Worm (Caenorhabditis elegans) whole organism, L1 larva: ENCODE measurements around the gene str-52.

Experiments
- C34B4.2 ChIP-seq: sonication (generic microtip); optimal IDR thresholded peaks from 2 replicates; lab custom pipeline; 2017; ENCODE audit warnings: mild to moderate bottlenecking, missing genetic modification characterization, missing compliant biosample characterization
- Y116A8C.19 ChIP-seq: sonication (generic microtip); optimal IDR thresholded peaks from 2 replicates; lab custom pipeline; 2016; ENCODE audit warnings: missing compliant biosample characterization, missing genetic modification characterization, borderline replicate concordance
- aha-1 ChIP-seq: fragments of 150-350 bp; optimal IDR thresholded peaks from 2 replicates; lab custom pipeline; 2014; ENCODE audit warnings: missing biosample characterization, missing genetic modification characterization
- alr-1 ChIP-seq: fragments of 200-800 bp; sonication (Bioruptor generic); optimal IDR thresholded peaks from 2 replicates; lab custom pipeline; 2018; ENCODE audit warnings: borderline replicate concordance, mild to moderate bottlenecking, missing genetic modification characterization, missing compliant biosample characterization
- aly-2 ChIP-seq: fragments of 150-350 bp; optimal IDR thresholded peaks from 2 replicates; lab custom pipeline; 2014; ENCODE audit warnings: missing biosample characterization, missing genetic modification characterization
- blmp-1 ChIP-seq: fragments of 150-350 bp; optimal IDR thresholded peaks from 2 replicates; lab custom pipeline; 2014; ENCODE audit warnings: missing biosample characterization, missing genetic modification characterization
- ceh-63 ChIP-seq: fragments of 200-800 bp; sonication (Bioruptor generic); optimal IDR thresholded peaks from 2 replicates; lab custom pipeline; 2018; ENCODE audit warnings: mild to moderate bottlenecking, missing genetic modification characterization, missing compliant biosample characterization
- ceh-82 ChIP-seq, 3 experiments: fragments of 150-350 bp in 1 of 3; sonication (generic microtip) in 2 of 3; optimal IDR thresholded peaks; 2 replicates each; lab custom pipeline; 2014 to 2017; ENCODE audit warnings: missing biosample characterization in 3 of 3, missing genetic modification characterization in 3 of 3
- ceh-90 ChIP-seq: sonication (generic microtip); optimal IDR thresholded peaks from 2 replicates; lab custom pipeline; 2016; ENCODE audit warnings: missing genetic modification characterization, missing compliant biosample characterization
- ces-1 ChIP-seq: fragments of 150-350 bp; optimal IDR thresholded peaks from 2 replicates; lab custom pipeline; 2014; ENCODE audit warnings: missing biosample characterization, missing genetic modification reagents, missing genetic modification characterization
- dpl-1 ChIP-seq, 3 experiments: fragments of 150-350 bp in 2 of 3; sonication (generic microtip) in 1 of 3; optimal IDR thresholded peaks; 2 replicates each; lab custom pipeline; 2014 to 2017; ENCODE audit warnings: missing biosample characterization in 3 of 3, missing genetic modification characterization in 3 of 3, missing genetic modification reagents in 3 of 3
- efl-1 ChIP-seq, 4 experiments: fragments of 150-350 bp; optimal IDR thresholded peaks in 3 of 4; peaks in 1 of 4; 1 replicate in 1 of 4; 2 replicates in 3 of 4; lab custom pipeline; 2014; ENCODE audit warnings: missing biosample characterization in 2 of 4, missing genetic modification characterization in 2 of 4, missing genetic modification reagents in 2 of 4
- efl-3 ChIP-seq: fragments of 200-800 bp; sonication (Bioruptor generic); optimal IDR thresholded peaks from 2 replicates; lab custom pipeline; 2018; ENCODE audit warnings: mild to moderate bottlenecking, missing genetic modification characterization, missing compliant biosample characterization
- elt-2 ChIP-seq: sonication (generic microtip); optimal IDR thresholded peaks from 2 replicates; lab custom pipeline; 2016; ENCODE audit warnings: missing genetic modification characterization, mild to moderate bottlenecking, inconsistent platforms, missing compliant biosample characterization, missing genetic modification reagents
- ets-5 ChIP-seq: fragments of 200-800 bp; sonication (Bioruptor generic); IDR thresholded peaks from 2 replicates; pipeline ENCODE4 v1.3.6; 2022; ENCODE audit warnings: missing genetic modification characterization, missing compliant biosample characterization
- fkh-4 ChIP-seq: sonication (generic microtip); optimal IDR thresholded peaks from 2 replicates; lab custom pipeline; 2016; ENCODE audit warnings: missing compliant biosample characterization, missing genetic modification characterization, borderline replicate concordance
- fkh-8 ChIP-seq: sonication (generic microtip); optimal IDR thresholded peaks from 2 replicates; lab custom pipeline; 2016; ENCODE audit warnings: mild to moderate bottlenecking, missing genetic modification characterization, missing compliant biosample characterization
- hlh-4 ChIP-seq: sonication (generic microtip); optimal IDR thresholded peaks from 2 replicates; lab custom pipeline; 2016; ENCODE audit warnings: mild to moderate bottlenecking, missing genetic modification characterization, missing compliant biosample characterization
- isw-1 ChIP-seq: fragments of 200-800 bp; sonication (Bioruptor generic); IDR thresholded peaks from 2 replicates; pipeline ENCODE4 v1.3.6; 2022; ENCODE audit warnings: missing genetic modification characterization, missing compliant biosample characterization
- lin-13 ChIP-seq: fragments of 150-350 bp; optimal IDR thresholded peaks from 2 replicates; lab custom pipeline; 2014; ENCODE audit warnings: missing biosample characterization, missing genetic modification reagents, missing genetic modification characterization
- lin-15B ChIP-seq: fragments of 150-350 bp; sonication (generic microtip); optimal IDR thresholded peaks from 3 replicates; lab custom pipeline; 2014; ENCODE audit warnings: missing biosample characterization, missing genetic modification characterization
- lin-35 ChIP-seq, 2 experiments: fragments of 150-350 bp; optimal IDR thresholded peaks; 2 replicates each; lab custom pipeline; 2014; ENCODE audit warnings: missing biosample characterization in 2 of 2, missing genetic modification characterization in 2 of 2, missing genetic modification reagents in 2 of 2
- lin-39 ChIP-seq: fragments of 150-350 bp; optimal IDR thresholded peaks from 2 replicates; lab custom pipeline; 2014; ENCODE audit warnings: missing biosample characterization, missing genetic modification reagents, missing genetic modification characterization
- lir-3 ChIP-seq: sonication (generic microtip); optimal IDR thresholded peaks from 2 replicates; lab custom pipeline; 2016; ENCODE audit warnings: mild to moderate bottlenecking, missing genetic modification characterization, moderate library complexity, missing compliant biosample characterization; ENCODE audit not compliant: poor library complexity
- mab-9 ChIP-seq: fragments of 200-800 bp; sonication (Bioruptor generic); IDR thresholded peaks from 2 replicates; pipeline ENCODE4 v1.3.6; 2022; ENCODE audit warnings: missing genetic modification reagents, missing genetic modification characterization, missing compliant biosample characterization
- mdl-1 ChIP-seq, 2 experiments: fragments of 150-350 bp; optimal IDR thresholded peaks; 2 replicates each; lab custom pipeline; 2014 to 2017; ENCODE audit warnings: missing biosample characterization in 2 of 2, missing genetic modification characterization in 2 of 2, inconsistent platforms in 1 of 2
- nhr-11 ChIP-seq: fragments of 150-350 bp; optimal IDR thresholded peaks from 2 replicates; lab custom pipeline; 2014; ENCODE audit warnings: missing biosample characterization, missing genetic modification characterization
- nhr-12 ChIP-seq: sonication (generic microtip); optimal IDR thresholded peaks from 2 replicates; lab custom pipeline; 2017; ENCODE audit warnings: missing biosample characterization, missing genetic modification characterization
- nhr-19 ChIP-seq: fragments of 200-800 bp; sonication (Bioruptor generic); conservative IDR thresholded peaks from 2 replicates; pipeline ENCODE4 v1.3.6; 2022; ENCODE audit warnings: missing genetic modification characterization, missing compliant biosample characterization
- nhr-71 ChIP-seq: sonication (generic microtip); optimal IDR thresholded peaks from 2 replicates; lab custom pipeline; 2016; ENCODE audit warnings: mild to moderate bottlenecking, missing genetic modification characterization, moderate library complexity, missing compliant biosample characterization
- nhr-76 ChIP-seq: sonication (generic microtip); optimal IDR thresholded peaks from 2 replicates; lab custom pipeline; 2017; ENCODE audit warnings: missing biosample characterization, missing genetic modification characterization
- nhr-84 ChIP-seq: sonication (generic microtip); optimal IDR thresholded peaks from 2 replicates; lab custom pipeline; 2017; ENCODE audit warnings: missing biosample characterization, missing genetic modification characterization
- nhr-85 ChIP-seq: sonication (generic microtip); peaks from one replicate; lab custom pipeline; 2016; ENCODE audit warnings: missing genetic modification characterization, inconsistent platforms, missing compliant biosample characterization
- pag-3 ChIP-seq: sonication (generic microtip); optimal IDR thresholded peaks from 2 replicates; lab custom pipeline; 2017; ENCODE audit warnings: missing genetic modification characterization, mild to moderate bottlenecking, missing compliant biosample characterization, antibody characterized with exemption, borderline replicate concordance; ENCODE audit not compliant: insufficient read depth
- pax-3 ChIP-seq: fragments of 200-800 bp; sonication (Bioruptor generic); optimal IDR thresholded peaks from 2 replicates; lab custom pipeline; 2018; ENCODE audit warnings: mild to moderate bottlenecking, missing genetic modification characterization, moderate library complexity, missing compliant biosample characterization
- pqm-1 ChIP-seq: sonication (generic microtip); optimal IDR thresholded peaks from 3 replicates; lab custom pipeline; 2017; ENCODE audit warnings: missing biosample characterization, missing genetic modification characterization
- rnt-1 ChIP-seq: sonication (generic microtip); optimal IDR thresholded peaks from 2 replicates; lab custom pipeline; 2016; ENCODE audit warnings: mild to moderate bottlenecking, missing genetic modification characterization, moderate library complexity, missing compliant biosample characterization
- skn-1 ChIP-seq: fragments of 150-350 bp; optimal IDR thresholded peaks from 2 replicates; lab custom pipeline; 2014; ENCODE audit warnings: missing biosample characterization, missing genetic modification characterization
- snpc-4 ChIP-seq: fragments of 150-350 bp; optimal IDR thresholded peaks from 2 replicates; lab custom pipeline; 2014; ENCODE audit warnings: missing biosample characterization, missing genetic modification characterization
- snu-23 ChIP-seq: sonication (generic microtip); optimal IDR thresholded peaks from 2 replicates; lab custom pipeline; 2016; ENCODE audit warnings: missing genetic modification characterization, missing compliant biosample characterization
- sox-4 ChIP-seq: sonication (generic microtip); optimal IDR thresholded peaks from 2 replicates; lab custom pipeline; 2016; ENCODE audit warnings: missing genetic modification characterization, missing compliant biosample characterization
- sup-37 ChIP-seq: fragments of 200-800 bp; sonication (Bioruptor generic); optimal IDR thresholded peaks from 2 replicates; lab custom pipeline; 2018; ENCODE audit warnings: mild to moderate bottlenecking, missing genetic modification characterization, missing compliant biosample characterization
- swsn-7 ChIP-seq: sonication (generic microtip); optimal IDR thresholded peaks from 2 replicates; lab custom pipeline; 2016; ENCODE audit warnings: missing genetic modification characterization, missing compliant biosample characterization
- tbx-2 ChIP-seq: sonication (generic microtip); optimal IDR thresholded peaks from 2 replicates; lab custom pipeline; 2016; ENCODE audit warnings: missing genetic modification characterization, missing compliant biosample characterization
- unc-30 ChIP-seq: sonication (generic microtip); optimal IDR thresholded peaks from 2 replicates; lab custom pipeline; 2017; ENCODE audit warnings: missing biosample characterization, missing genetic modification characterization
- unc-62 ChIP-seq: fragments of 150-350 bp; optimal IDR thresholded peaks from 2 replicates; lab custom pipeline; 2014; ENCODE audit warnings: missing biosample characterization, missing genetic modification reagents, missing genetic modification characterization
- unc-86 ChIP-seq: sonication (generic microtip); optimal IDR thresholded peaks from 2 replicates; lab custom pipeline; 2016; ENCODE audit warnings: missing genetic modification characterization, missing compliant biosample characterization
- xbp-1 ChIP-seq: sonication (generic microtip); optimal IDR thresholded peaks from 2 replicates; lab custom pipeline; 2016; ENCODE audit warnings: missing genetic modification characterization, missing compliant biosample characterization
- zag-1 ChIP-seq: fragments of 150-350 bp; optimal IDR thresholded peaks from 2 replicates; lab custom pipeline; 2014; ENCODE audit warnings: missing biosample characterization, missing genetic modification characterization
- ztf-4 ChIP-seq: fragments of 150-350 bp; optimal IDR thresholded peaks from 2 replicates; lab custom pipeline; 2014; ENCODE audit warnings: missing biosample characterization, missing genetic modification characterization

Gene str-52

ce11 chrV:2110368-2110767, 35.6 kb downstream of the str-52 start, which contains the start of gene F22F7.3:
F22F7.3 (plus strand) TSS chrV:2110668.
- TF ChIP-seq alr-1 (tag; lab: Kevin White, UChicago), result no peak
- TF ChIP-seq efl-1 (optimal IDR thresholded peaks at IDR 0.05; lab: Kevin White, UChicago), result no peak
- peak in 1 of 2 experiments; percentile 66 for TF ChIP-seq efl-1 (GFP tag; optimal IDR thresholded peaks at IDR 0.05 in 1 of 2; lab: Kevin White, UChicago)
- no peak for TF ChIP-seq sup-37
- TF ChIP-seq blmp-1 (tag; lab: Kevin White, UChicago), result peak; percentile 34
- no peak for TF ChIP-seq rnt-1 (tag; lab: Kevin White, UChicago)
- TF ChIP-seq, all 84 proteins: peak for 2

- no peak for TF ChIP-seq elt-2
- no peak for TF ChIP-seq efl-3 (GFP tag; lab: Kevin White, UChicago)
- no peak for TF ChIP-seq nhr-19 (GFP tag; lab: Robert Waterston, UW)
- TF ChIP-seq nhr-76, result no peak
- no peak for TF ChIP-seq aly-2 (tag; lab: Kevin White, UChicago)
- peak; percentile 13 for TF ChIP-seq lin-13
- no peak for TF ChIP-seq ztf-4 (tag; lab: Kevin White, UChicago)
- no peak for TF ChIP-seq fkh-8 (tag; lab: Kevin White, UChicago)
- no peak for TF ChIP-seq snu-23 (GFP tag; lab: Kevin White, UChicago)
- peak; percentile 9 to 69 (median 29) for TF ChIP-seq dpl-1 (GFP tag; optimal IDR thresholded peaks at IDR 0.05; lab: Kevin White, UChicago)
- TF ChIP-seq lin-15B (tag; lab: Kevin White, UChicago), result peak; percentile 41
- TF ChIP-seq xbp-1, result peak; percentile 26
- no peak for TF ChIP-seq mdl-1 (tag; optimal IDR thresholded peaks at IDR 0.05; lab: Kevin White, UChicago)
- TF ChIP-seq mab-9 (GFP tag; lab: Robert Waterston, UW), result no peak
- TF ChIP-seq Y116A8C.19 (tag; lab: Kevin White, UChicago), result no peak
- TF ChIP-seq unc-86 (tag; lab: Kevin White, UChicago), result no peak
- no peak for TF ChIP-seq isw-1 (GFP tag; lab: Robert Waterston, UW)
- no peak for TF ChIP-seq tbx-2 (tag; lab: Kevin White, UChicago)
- no peak for TF ChIP-seq snpc-4
- TF ChIP-seq pag-3 (tag; lab: Kevin White, UChicago), result no peak
- no peak for TF ChIP-seq unc-62 (GFP tag; lab: Kevin White, UChicago)
- TF ChIP-seq hlh-4, result no peak
- TF ChIP-seq rnt-1 (tag; lab: Kevin White, UChicago), result peak; percentile 5
- peak; percentile 59 to 70 for TF ChIP-seq efl-1 (optimal IDR thresholded peaks at IDR 0.05; lab: Kevin White, UChicago)
- peak; percentile 54 to 85 for TF ChIP-seq efl-1 (GFP tag; optimal IDR thresholded peaks at IDR 0.05 in 1 of 2; lab: Kevin White, UChicago)
- peak; percentile 11 for TF ChIP-seq skn-1
- peak; percentile 48 to 66 for TF ChIP-seq lin-35 (GFP tag; optimal IDR thresholded peaks at IDR 0.05; lab: Kevin White, UChicago)
- TF ChIP-seq zag-1 (tag; lab: Kevin White, UChicago), result no peak
- TF ChIP-seq unc-30 (tag; lab: Kevin White, UChicago), result no peak
- no peak for TF ChIP-seq pqm-1 (tag; lab: Kevin White, UChicago)
- TF ChIP-seq nhr-85, result peak; percentile 47
- no peak for TF ChIP-seq lin-39 (tag; lab: Kevin White, UChicago)
- no peak for TF ChIP-seq nhr-84
- no peak for TF ChIP-seq fkh-4 (tag; lab: Kevin White, UChicago)
- TF ChIP-seq lir-3 (tag; lab: Kevin White, UChicago), result no peak
- TF ChIP-seq blmp-1 (tag; lab: Kevin White, UChicago), result peak; percentile 16
- TF ChIP-seq ets-5 (GFP tag; lab: Robert Waterston, UW), result no peak
- TF ChIP-seq ceh-90 (tag; lab: Kevin White, UChicago), result no peak
- no peak for TF ChIP-seq ces-1 (GFP tag; lab: Kevin White, UChicago)
- TF ChIP-seq swsn-7 (tag; lab: Kevin White, UChicago), result no peak
- no peak for TF ChIP-seq nhr-12 (tag; lab: Kevin White, UChicago)
- TF ChIP-seq sox-4 (tag; lab: Kevin White, UChicago), result no peak
- no peak for TF ChIP-seq C34B4.2 (tag; lab: Kevin White, UChicago)
- no peak for TF ChIP-seq nhr-11 (tag; lab: Kevin White, UChicago)
- TF ChIP-seq aha-1 (tag; lab: Kevin White, UChicago), result no peak
- TF ChIP-seq pax-3 (tag; lab: Kevin White, UChicago), result no peak
- peak in 1 of 3 experiments; percentile 46 for TF ChIP-seq ceh-82 (tag; optimal IDR thresholded peaks at IDR 0.05; lab: Kevin White, UChicago)
- no peak for TF ChIP-seq nhr-71
- TF ChIP-seq ceh-63, result no peak
Measured at ce11 chrV:2109295-2109694, 36.6 kb downstream of the str-52 start, which contains the start of gene ckb-4. ckb-4 (minus strand) TSS chrV:2109434.
